Worm (Caenorhabditis elegans): ENCODE data around the gene wrk-1.

The wrk-1 gene

DNA sequence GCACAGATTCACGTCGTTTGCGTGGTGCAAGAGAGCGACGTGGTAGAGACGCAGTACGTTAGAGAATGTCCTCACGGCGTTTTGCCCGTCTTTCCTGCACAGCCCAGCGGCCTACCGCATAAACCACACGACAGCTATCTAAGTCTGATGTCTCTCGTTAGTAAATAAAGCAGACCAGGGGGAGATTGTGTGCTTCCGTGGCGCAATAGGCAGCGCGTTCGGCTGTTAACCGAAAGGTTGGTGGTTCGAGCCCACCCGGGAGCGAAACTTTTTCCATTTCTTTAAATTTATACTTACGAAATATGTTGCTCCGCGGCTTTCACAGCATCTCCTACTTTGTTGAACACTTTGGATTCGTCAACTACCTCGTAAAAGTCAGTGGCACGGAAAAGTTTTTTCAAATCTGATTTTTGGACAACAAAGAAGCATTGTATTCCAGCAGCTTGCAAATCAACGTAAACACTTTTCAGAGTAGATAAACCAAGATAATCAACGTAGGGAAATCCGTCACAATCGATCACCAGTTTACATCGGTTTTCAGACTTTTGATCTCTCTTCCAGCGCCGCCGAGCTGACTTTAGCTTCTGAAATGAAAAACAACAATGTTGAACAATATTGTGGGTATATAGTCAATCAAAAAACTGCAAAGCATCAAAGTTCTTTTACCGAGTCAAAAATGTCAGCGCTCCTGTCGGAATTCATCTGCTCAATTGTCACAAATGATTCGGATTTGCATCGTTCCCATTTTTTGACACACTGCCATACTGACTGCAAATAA, 12.1 kb upstream of the wrk-1 start (continued):
- TF ChIP-seq nhr-12 (tag; optimal IDR thresholded peaks at IDR 0.05) (no peak), egl-27 (tag; optimal IDR thresholded peaks at IDR 0.05) (peak; percentile 69 to 73), pag-3 (tag; optimal IDR thresholded peaks at IDR 0.05; ENCODE audit: borderline replicate concordance, insufficient read depth) (peak; percentile 5), elt-3 (tag; optimal IDR thresholded peaks at IDR 0.05) (peak in 3 of 6 experiments; percentile 4 to 83 (median 39)), hlh-4 (tag; optimal IDR thresholded peaks at IDR 0.05) (peak; percentile 3), sptf-1 (tag; optimal IDR thresholded peaks at IDR 0.05) (no peak), nhr-90 (tag; optimal IDR thresholded peaks at IDR 0.05; ENCODE audit: poor library complexity) (peak; percentile 91), lir-3 (tag; optimal IDR thresholded peaks at IDR 0.05; ENCODE audit: poor library complexity) (peak; percentile 84), ets-5 (GFP tag; IDR thresholded peaks at IDR 0.05) (no peak), nhr-71 (tag; optimal IDR thresholded peaks at IDR 0.05) (peak; percentile 96), unc-62 (GFP tag; optimal IDR thresholded peaks at IDR 0.05) (no peak), xbp-1 (tag; optimal IDR thresholded peaks at IDR 0.05) (peak; percentile 88), isw-1 (GFP tag; IDR thresholded peaks at IDR 0.05) (peak; percentile 86), ama-1 (optimal IDR thresholded peaks at IDR 0.05) (no peak), fkh-4 (tag; optimal IDR thresholded peaks at IDR 0.05; ENCODE audit: borderline replicate concordance) (no peak), Y116A8C.19 (tag; optimal IDR thresholded peaks at IDR 0.05; ENCODE audit: borderline replicate concordance) (no peak), hpl-2 (GFP tag; optimal IDR thresholded peaks at IDR 0.05) (no peak), ztf-4 (tag; optimal IDR thresholded peaks at IDR 0.05) (peak; percentile 83), ceh-90 (tag; optimal IDR thresholded peaks at IDR 0.05) (no peak), lin-39 (tag; optimal IDR thresholded peaks at IDR 0.05) (peak; percentile 68), lin-15B (tag; optimal IDR thresholded peaks at IDR 0.05) (no peak), aha-1 (tag; optimal IDR thresholded peaks at IDR 0.05) (no peak), unc-130 (tag; optimal IDR thresholded peaks at IDR 0.05) (no peak), nhr-19 (GFP tag; conservative IDR thresholded peaks at IDR 0.05) (peak; percentile 92), pqm-1 (tag; optimal IDR thresholded peaks at IDR 0.05) (no peak), F16B12.6 (tag; optimal IDR thresholded peaks at IDR 0.05) (no peak), tbx-2 (tag; optimal IDR thresholded peaks at IDR 0.05) (peak; percentile 94), lin-14 (GFP tag; optimal IDR thresholded peaks at IDR 0.05) (peak; percentile 97), unc-30 (tag; optimal IDR thresholded peaks at IDR 0.05) (no peak), alr-1 (tag; optimal IDR thresholded peaks at IDR 0.05; ENCODE audit: borderline replicate concordance) (no peak), nhr-84 (tag; optimal IDR thresholded peaks at IDR 0.05) (no peak), dpl-1 (GFP tag; optimal IDR thresholded peaks at IDR 0.05) (peak in 2 of 3 experiments; percentile 44 to 50), C16A3.4 (tag; optimal IDR thresholded peaks at IDR 0.05) (peak; percentile 88), snu-23 (GFP tag; optimal IDR thresholded peaks at IDR 0.05) (peak; percentile 96), nhr-237 (tag; optimal IDR thresholded peaks at IDR 0.05) (peak; percentile 48), jun-1 (tag; optimal IDR thresholded peaks at IDR 0.05) (peak; percentile 87), vab-15 (tag; optimal IDR thresholded peaks at IDR 0.05) (no peak), unc-86 (tag; optimal IDR thresholded peaks at IDR 0.05) (peak; percentile 87), lin-13 (GFP tag; optimal IDR thresholded peaks at IDR 0.05) (peak; percentile 80), grh-1 (GFP tag; IDR thresholded peaks at IDR 0.05) (peak; percentile 77), nhr-85 (tag) (peak; percentile 94), aly-2 (tag; optimal IDR thresholded peaks at IDR 0.05) (peak; percentile 63), C34B4.2 (tag; optimal IDR thresholded peaks at IDR 0.05) (no peak), zip-4 (GFP tag; optimal IDR thresholded peaks at IDR 0.05) (peak; percentile 81), blmp-1 (tag; optimal IDR thresholded peaks at IDR 0.05) (peak; percentile 42), efl-3 (GFP tag; optimal IDR thresholded peaks at IDR 0.05) (peak; percentile 73), ceh-88 (GFP tag; IDR thresholded peaks at IDR 0.05) (peak; percentile 89), ztf-11 (tag; optimal IDR thresholded peaks at IDR 0.05) (peak in 1 of 2 experiments; percentile 85), hlh-17 (GFP tag; optimal IDR thresholded peaks at IDR 0.05; ENCODE audit: borderline replicate concordance) (no peak), nhr-76 (tag; optimal IDR thresholded peaks at IDR 0.05) (no peak), lin-35 (GFP tag; optimal IDR thresholded peaks at IDR 0.05) (peak; percentile 33 to 83)
